Fruit fly (Drosophila melanogaster) whole organism, prepupa: ENCODE results near the gene sd.

Experiments used
- Blimp-1 ChIP-seq: fragments of 200-800 bp; sonication (Bioruptor generic); optimal IDR thresholded peaks from 3 replicates; lab custom pipeline; 2017; ENCODE audit warnings: missing biosample characterization, missing genetic modification characterization, mild to moderate bottlenecking, moderate library complexity, missing genetic modification reagents
- CG11902 ChIP-seq: fragments of 200-800 bp; sonication (Bioruptor generic); optimal IDR thresholded peaks from 3 replicates; lab custom pipeline; 2016; ENCODE audit warnings: missing biosample characterization, missing genetic modification characterization
- CG15336 ChIP-seq: fragments of 200-800 bp; sonication (Bioruptor generic); IDR thresholded peaks from 2 replicates; pipeline ENCODE4 v1.3.6; 2022; ENCODE audit warnings: missing biosample characterization, missing genetic modification characterization
- CG3032 ChIP-seq: fragments of 200-800 bp; optimal IDR thresholded peaks from 2 replicates; lab custom pipeline; 2019; ENCODE audit warnings: missing biosample characterization, mild to moderate bottlenecking, missing genetic modification characterization, moderate library complexity
- CG31627 ChIP-seq: fragments of 200-800 bp; sonication (Bioruptor generic); optimal IDR thresholded peaks from 3 replicates; lab custom pipeline; 2016; ENCODE audit warnings: missing biosample characterization, missing genetic modification characterization
- CG6854 ChIP-seq: fragments of 200-800 bp; sonication (Bioruptor generic); optimal IDR thresholded peaks from 2 replicates; lab custom pipeline; 2017; ENCODE audit warnings: missing biosample characterization, mild to moderate bottlenecking, missing genetic modification characterization
- Eip75B ChIP-seq: fragments of 200-800 bp; sonication (Bioruptor generic); optimal IDR thresholded peaks from 3 replicates; lab custom pipeline; 2016; ENCODE audit warnings: missing biosample characterization, missing genetic modification characterization
- Eip78C ChIP-seq: fragments of 200-800 bp; sonication (Bioruptor generic); peaks from one replicate; lab custom pipeline; 2016; ENCODE audit warnings: missing biosample characterization, missing genetic modification characterization
- Ets21C ChIP-seq: fragments of 200-800 bp; sonication (Bioruptor generic); optimal IDR thresholded peaks from 3 replicates; lab custom pipeline; 2016; ENCODE audit warnings: missing biosample characterization, missing genetic modification characterization
- Ets96B ChIP-seq: fragments of 200-800 bp; optimal IDR thresholded peaks from 2 replicates; lab custom pipeline; 2019; ENCODE audit warnings: missing biosample characterization, mild to moderate bottlenecking, missing genetic modification characterization, moderate library complexity
- Hr39 ChIP-seq: fragments of 200-800 bp; sonication (Bioruptor generic); optimal IDR thresholded peaks from 2 replicates; lab custom pipeline; 2016; ENCODE audit warnings: missing biosample characterization, missing genetic modification characterization
- Sox14 ChIP-seq: fragments of 200-800 bp; sonication (Bioruptor generic); optimal IDR thresholded peaks from 3 replicates; lab custom pipeline; 2016; ENCODE audit warnings: missing biosample characterization, missing genetic modification characterization
- esn ChIP-seq: fragments of 200-800 bp; sonication (Bioruptor generic); optimal IDR thresholded peaks from 2 replicates; lab custom pipeline; 2016; ENCODE audit warnings: missing biosample characterization, mild to moderate bottlenecking, missing genetic modification characterization, moderate library complexity
- fd85E ChIP-seq: fragments of 200-800 bp; sonication (Bioruptor generic); optimal IDR thresholded peaks from 3 replicates; lab custom pipeline; 2016; ENCODE audit warnings: missing biosample characterization, missing genetic modification characterization
- fkh ChIP-seq: fragments of 200-800 bp; sonication (Bioruptor generic); optimal IDR thresholded peaks from 3 replicates; lab custom pipeline; 2017; ENCODE audit warnings: missing biosample characterization, mild to moderate bottlenecking, missing genetic modification characterization, moderate library complexity
- lz ChIP-seq: fragments of 200-800 bp; sonication (Bioruptor generic); optimal IDR thresholded peaks from 3 replicates; lab custom pipeline; 2016; ENCODE audit warnings: missing biosample characterization, missing genetic modification characterization
- salr ChIP-seq, 2 experiments: fragments of 200-800 bp; sonication (Bioruptor generic); optimal IDR thresholded peaks; 3 replicates each; lab custom pipeline; 2016 to 2018; ENCODE audit warnings: missing biosample characterization in 2 of 2, missing genetic modification characterization in 2 of 2, mild to moderate bottlenecking in 1 of 2
- ss ChIP-seq, 2 experiments: fragments of 200-800 bp; sonication (Bioruptor generic); optimal IDR thresholded peaks; 2 replicates in 1 of 2; 3 replicates in 1 of 2; lab custom pipeline; 2017 to 2018; ENCODE audit warnings: mild to moderate bottlenecking in 2 of 2, missing biosample characterization in 2 of 2, missing genetic modification characterization in 2 of 2, moderate library complexity in 1 of 2
- svp ChIP-seq: fragments of 200-800 bp; sonication (Bioruptor generic); peaks from one replicate; lab custom pipeline; 2016; ENCODE audit warnings: missing biosample characterization, missing genetic modification characterization
- topi ChIP-seq: fragments of 200-800 bp; sonication (Bioruptor generic); optimal IDR thresholded peaks from 3 replicates; lab custom pipeline; 2016; ENCODE audit warnings: missing biosample characterization, missing genetic modification characterization
- vri ChIP-seq: fragments of 200-800 bp; sonication (Bioruptor generic); optimal IDR thresholded peaks from 3 replicates; lab custom pipeline; 2016; ENCODE audit warnings: missing biosample characterization, mild to moderate bottlenecking, missing genetic modification characterization

The sd gene

dm6 chrX:15869843-15870242 lies 65.7 kb downstream of the sd start, which contains the start of gene CG16952:
Gene CG16952, plus strand, starts transcription at chrX:15870183.
- TF ChIP-seq salr (GFP tag; optimal IDR thresholded peaks at IDR 0.05; lab: Kevin White, UChicago): no peak
- no peak for TF ChIP-seq ss (GFP tag; optimal IDR thresholded peaks at IDR 0.05; lab: Kevin White, UChicago)
- TF ChIP-seq svp (GFP tag; lab: Kevin White, UChicago): peak; percentile 81
- peak; percentile 49 for TF ChIP-seq fkh
- TF ChIP-seq fd85E: no peak
- no peak for TF ChIP-seq Ets96B (tag; lab: Kevin White, UChicago)
- peak; percentile 32 for TF ChIP-seq Sox14 (GFP tag; lab: Kevin White, UChicago)
- TF ChIP-seq CG31627 (GFP tag; lab: Kevin White, UChicago): peak; percentile 17
- peak; percentile 0 for TF ChIP-seq topi
- peak; percentile 29 for TF ChIP-seq vri (GFP tag; lab: Kevin White, UChicago)

- TF ChIP-seq CG11902: no peak
- peak; percentile 9 for TF ChIP-seq esn
- TF ChIP-seq Eip78C (GFP tag; lab: Kevin White, UChicago): peak; percentile 80
- TF ChIP-seq fkh: peak; percentile 84
- TF ChIP-seq CG6854 (GFP tag; lab: Kevin White, UChicago): peak; percentile 34
- TF ChIP-seq salr (GFP tag; optimal IDR thresholded peaks at IDR 0.05; lab: Kevin White, UChicago): no peak
- 0 out of 2 replicates have a peak, but pooled peaks have one; percentile 10 for TF ChIP-seq CG15336 (GFP tag; lab: Robert Waterston, UW)
- no peak for TF ChIP-seq Eip75B
These were observed 66.9 kb downstream of the sd start for dm6 chrX:15870777-15871757.

dm6 chrX:15874437-15874836 lies 70.3 kb downstream of the sd start:
- TF ChIP-seq lz (GFP tag; lab: Kevin White, UChicago): no peak
- peak; percentile 94 for TF ChIP-seq svp (GFP tag; lab: Kevin White, UChicago)
- TF ChIP-seq Blimp-1 (GFP tag; lab: Kevin White, UChicago): no peak
- no peak for TF ChIP-seq Hr39 (GFP tag; lab: Kevin White, UChicago)

- TF ChIP-seq salr (GFP tag; optimal IDR thresholded peaks at IDR 0.05; lab: Kevin White, UChicago) (no peak), CG3032 (tag; lab: Kevin White, UChicago) (no peak), Ets21C (GFP tag; lab: Kevin White, UChicago) (no peak)
These were observed 71.4 kb downstream of the sd start for dm6 chrX:15875569-15875968.
